Worm (Caenorhabditis elegans): Measurements from ENCODE around the gene B0416.5.
A peak's percentile ranks its signal among the peaks of the same experiment; 100 is the strongest.

The B0416.5 gene

DNA sequence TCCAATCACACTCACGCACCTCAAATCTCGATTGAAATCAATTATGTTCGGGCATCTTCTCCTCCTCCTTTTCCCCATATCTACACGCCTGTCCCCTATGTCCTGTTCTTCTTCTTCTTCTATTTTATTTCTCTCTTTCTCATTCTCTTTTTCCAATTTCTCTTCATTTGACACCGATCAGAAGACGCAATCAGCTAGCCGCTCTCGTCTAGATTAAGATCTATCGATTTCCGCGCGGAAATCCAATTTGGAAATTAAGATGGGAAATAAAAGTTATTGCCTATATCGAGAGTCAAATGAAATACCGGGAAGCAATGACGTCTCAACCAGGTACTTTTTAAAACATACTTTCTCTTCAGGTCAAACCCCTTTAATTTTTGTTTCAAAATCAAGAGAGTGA is 42.2 kb downstream of the B0416.5 start (continued):
- TF ChIP-seq sup-37 (GFP tag; optimal IDR thresholded peaks at IDR 0.05) (no peak), ztf-11 (tag; optimal IDR thresholded peaks at IDR 0.05) (no peak), nhr-47 (tag; optimal IDR thresholded peaks at IDR 0.05) (no peak), ceh-8 (GFP tag; optimal IDR thresholded peaks at IDR 0.05) (no peak), C04F5.9 (tag; optimal IDR thresholded peaks at IDR 0.05) (no peak), zag-1 (tag; optimal IDR thresholded peaks at IDR 0.05) (no peak), C34B4.2 (tag; optimal IDR thresholded peaks at IDR 0.05) (no peak), ces-1 (GFP tag; optimal IDR thresholded peaks at IDR 0.05) (no peak), nhr-28 (tag; optimal IDR thresholded peaks at IDR 0.05) (no peak), aly-2 (tag; optimal IDR thresholded peaks at IDR 0.05) (no peak), lin-14 (GFP tag; optimal IDR thresholded peaks at IDR 0.05) (peak; percentile 84), jun-1 (tag; optimal IDR thresholded peaks at IDR 0.05) (no peak), blmp-1 (tag; optimal IDR thresholded peaks at IDR 0.05) (peak; percentile 81), elt-3 (tag; optimal IDR thresholded peaks at IDR 0.05) (peak in 1 of 6 experiments; percentile 23), dpl-1 (GFP tag; optimal IDR thresholded peaks at IDR 0.05) (no peak), pax-3 (tag; optimal IDR thresholded peaks at IDR 0.05) (no peak), nhr-85 (tag) (peak; percentile 85), lin-39 (tag; optimal IDR thresholded peaks at IDR 0.05) (no peak), isw-1 (GFP tag; IDR thresholded peaks at IDR 0.05) (no peak), nhr-77 (tag; optimal IDR thresholded peaks at IDR 0.05) (no peak), tbx-2 (tag; optimal IDR thresholded peaks at IDR 0.05) (no peak), nhr-76 (tag; optimal IDR thresholded peaks at IDR 0.05) (no peak), hlh-17 (GFP tag; optimal IDR thresholded peaks at IDR 0.05; ENCODE audit: borderline replicate concordance) (no peak), ceh-90 (tag; optimal IDR thresholded peaks at IDR 0.05) (no peak), ceh-82 (tag; optimal IDR thresholded peaks at IDR 0.05) (no peak), efl-1 (optimal IDR thresholded peaks at IDR 0.05) (no peak), efl-1 (GFP tag; optimal IDR thresholded peaks at IDR 0.05 in 1 of 2) (no peak), zip-4 (GFP tag; optimal IDR thresholded peaks at IDR 0.05) (no peak), hlh-4 (tag; optimal IDR thresholded peaks at IDR 0.05) (no peak)

DNA sequence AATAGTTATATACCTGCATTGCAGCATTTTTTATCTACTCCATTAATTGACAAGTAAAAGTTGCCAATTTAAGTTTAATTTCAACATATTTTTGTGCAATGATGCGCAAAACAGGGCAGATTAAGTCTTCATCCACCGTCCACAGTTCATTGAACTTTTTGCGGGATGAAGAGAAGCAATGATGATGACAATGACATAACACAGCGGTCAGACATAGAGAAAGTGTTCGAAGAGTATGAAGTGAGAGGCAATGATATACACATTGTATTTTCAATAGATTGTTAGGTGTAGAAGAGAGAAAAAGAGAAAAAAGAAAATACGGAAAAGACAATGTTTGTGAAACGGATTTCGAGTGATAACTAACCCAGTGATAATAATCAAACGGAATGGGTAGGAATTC is 43.7 kb downstream of the B0416.5 start:
- TF ChIP-seq lin-14 (GFP tag; optimal IDR thresholded peaks at IDR 0.05) = peak; percentile 39
- TF ChIP-seq lin-35 (GFP tag; optimal IDR thresholded peaks at IDR 0.05) = no peak
- no peak for TF ChIP-seq nhr-77 (tag; optimal IDR thresholded peaks at IDR 0.05)
- TF ChIP-seq mab-9 (GFP tag; IDR thresholded peaks at IDR 0.05) = no peak
- no peak for TF ChIP-seq nhr-12 (tag; optimal IDR thresholded peaks at IDR 0.05)
- TF ChIP-seq fos-1 (tag; optimal IDR thresholded peaks at IDR 0.05) = no peak
- peak; percentile 87 for TF ChIP-seq blmp-1 (tag; optimal IDR thresholded peaks at IDR 0.05)
- no peak for TF ChIP-seq pax-3 (tag; optimal IDR thresholded peaks at IDR 0.05)
- TF ChIP-seq alr-1 (tag; optimal IDR thresholded peaks at IDR 0.05; ENCODE audit: borderline replicate concordance) = no peak
- no peak for TF ChIP-seq dpl-1 (GFP tag; optimal IDR thresholded peaks at IDR 0.05)
- no peak for TF ChIP-seq nhr-19 (GFP tag; conservative IDR thresholded peaks at IDR 0.05)
- peak; percentile 21 for TF ChIP-seq skn-1 (tag; optimal IDR thresholded peaks at IDR 0.05)
- TF ChIP-seq ceh-63 (GFP tag; optimal IDR thresholded peaks at IDR 0.05) = no peak
- no peak for TF ChIP-seq fkh-10 (GFP tag; optimal IDR thresholded peaks at IDR 0.05)
- TF ChIP-seq rnt-1 (tag; optimal IDR thresholded peaks at IDR 0.05) = no peak
- TF ChIP-seq elt-3 (tag; optimal IDR thresholded peaks at IDR 0.05) = peak in 1 of 6 experiments; percentile 9
- TF ChIP-seq sup-37 (GFP tag; optimal IDR thresholded peaks at IDR 0.05) = no peak
- TF ChIP-seq nhr-20 (tag; optimal IDR thresholded peaks at IDR 0.05) = no peak
- no peak for TF ChIP-seq elt-2 (tag; optimal IDR thresholded peaks at IDR 0.05)
- no peak for TF ChIP-seq hpl-2 (GFP tag; optimal IDR thresholded peaks at IDR 0.05)
- no peak for TF ChIP-seq nhr-11 (tag; optimal IDR thresholded peaks at IDR 0.05)
- TF ChIP-seq hlh-17 (GFP tag; optimal IDR thresholded peaks at IDR 0.05; ENCODE audit: borderline replicate concordance) = no peak
- TF ChIP-seq jun-1 (tag; optimal IDR thresholded peaks at IDR 0.05) = no peak
- TF ChIP-seq nhr-85 (tag) = no peak
- no peak for TF ChIP-seq ztf-4 (tag; optimal IDR thresholded peaks at IDR 0.05)
- TF ChIP-seq ceh-82 (tag; optimal IDR thresholded peaks at IDR 0.05) = no peak
- no peak for TF ChIP-seq aly-2 (tag; optimal IDR thresholded peaks at IDR 0.05)
- TF ChIP-seq dsc-1 (tag; optimal IDR thresholded peaks at IDR 0.05) = no peak
- no peak for TF ChIP-seq nhr-71 (tag; optimal IDR thresholded peaks at IDR 0.05)
- TF ChIP-seq zag-1 (tag; optimal IDR thresholded peaks at IDR 0.05) = no peak
- TF ChIP-seq xbp-1 (tag; optimal IDR thresholded peaks at IDR 0.05) = no peak
- TF ChIP-seq mep-1 (tag; optimal IDR thresholded peaks at IDR 0.05) = peak; percentile 32
- TF ChIP-seq efl-1 (optimal IDR thresholded peaks at IDR 0.05) = no peak
- TF ChIP-seq efl-1 (GFP tag; optimal IDR thresholded peaks at IDR 0.05 in 1 of 2) = no peak
- TF ChIP-seq sptf-1 (tag; optimal IDR thresholded peaks at IDR 0.05) = no peak
- no peak for TF ChIP-seq swsn-7 (tag; optimal IDR thresholded peaks at IDR 0.05)

All from whole organism, L1 larva.